Fruit fly (Drosophila melanogaster): ENCODE results near the gene FoxP.
A peak's percentile ranks its signal among the peaks of the same experiment; 100 is the strongest.

DNA sequence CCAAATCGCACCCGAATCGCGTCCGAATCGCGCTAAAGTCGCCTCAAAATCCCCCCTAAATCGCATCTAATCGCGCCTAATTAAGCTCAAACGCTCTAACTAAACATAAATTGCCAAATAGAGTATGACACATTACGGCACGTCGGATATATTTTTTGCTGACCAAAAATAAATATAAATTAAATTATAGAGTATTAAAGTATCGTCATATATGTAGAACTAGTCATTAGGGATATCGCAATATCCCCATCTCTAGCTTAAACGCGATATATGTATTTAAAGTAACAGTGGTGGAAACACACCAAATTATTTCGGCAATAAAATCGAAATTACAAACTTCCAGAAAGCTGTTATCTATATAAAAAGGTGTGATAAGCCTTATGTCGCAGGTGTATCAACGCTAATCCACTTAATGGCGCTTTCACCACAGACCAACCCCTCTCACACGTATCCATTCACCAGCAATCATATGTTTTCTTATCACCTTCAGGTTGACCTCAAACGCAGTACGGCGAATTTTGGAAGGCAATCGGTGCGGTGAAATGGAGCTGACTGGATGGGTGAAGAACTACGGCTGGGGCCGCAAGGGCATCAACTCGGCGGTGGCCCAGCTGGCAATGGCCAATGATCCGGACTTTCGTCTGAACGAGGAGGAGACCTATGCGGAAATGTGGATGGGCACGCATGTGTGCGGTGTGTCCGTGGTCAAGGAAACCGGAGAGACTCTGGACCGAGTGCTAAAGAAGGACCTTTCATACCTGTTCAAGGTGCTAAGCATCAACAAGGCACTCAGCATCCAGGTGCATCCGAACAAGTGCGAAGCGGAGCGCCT is 28.9 kb upstream of the FoxP start, which contains the start of gene Mpi:
- TF ChIP-seq cnc (optimal IDR thresholded peaks at IDR 0.05) (no peak), CG1620 (GFP tag; optimal IDR thresholded peaks at IDR 0.05) (peak; percentile 23), bab1 (GFP tag; optimal IDR thresholded peaks at IDR 0.05) (peak; percentile 70), CG5204 (GFP tag; optimal IDR thresholded peaks at IDR 0.05) (no peak), CG7045 (GFP tag; optimal IDR thresholded peaks at IDR 0.05) (no peak), Hr96 (GFP tag; optimal IDR thresholded peaks at IDR 0.05) (no peak), kay (GFP tag; ENCODE audit: borderline replicate concordance) (no peak), CG33017 (tag; optimal IDR thresholded peaks at IDR 0.05) (peak; percentile 21), tj (GFP tag; optimal IDR thresholded peaks at IDR 0.05) (peak; percentile 38), CG14711 (tag; optimal IDR thresholded peaks at IDR 0.05) (no peak), ovo (GFP tag; optimal IDR thresholded peaks at IDR 0.05) (no peak), CG7101 (tag; optimal IDR thresholded peaks at IDR 0.05) (peak; percentile 2), pad (GFP tag; optimal IDR thresholded peaks at IDR 0.05) (no peak), Crg-1 (GFP tag; optimal IDR thresholded peaks at IDR 0.05) (no peak)
